Fruit fly (Drosophila melanogaster) whole organism, embryonic: ENCODE measurements around the gene mRpL49.

Source experiments
- CG10366 ChIP-seq: fragments of 200-800 bp; sonication (Bioruptor generic); IDR thresholded peaks from 2 replicates; pipeline ENCODE4 v1.3.6; 2022; ENCODE audit warnings: missing biosample characterization, missing genetic modification characterization
- CG11247 ChIP-seq: fragments of 200-800 bp; sonication (Bioruptor generic); IDR thresholded peaks from 2 replicates; pipeline ENCODE4 v1.3.6; 2022; ENCODE audit warnings: missing biosample characterization, missing genetic modification characterization
- CG14441 ChIP-seq: fragments of 200-800 bp; sonication (Bioruptor generic); IDR thresholded peaks from 2 replicates; pipeline ENCODE4 v1.3.6; 2022; ENCODE audit warnings: missing biosample characterization, missing genetic modification characterization
- CG14667 ChIP-seq: fragments of 200-800 bp; sonication (Bioruptor generic); IDR thresholded peaks from 2 replicates; pipeline ENCODE4 v1.3.6; 2022; ENCODE audit warnings: missing biosample characterization, missing genetic modification characterization
- CG1602 ChIP-seq: fragments of 200-800 bp; sonication (Bioruptor generic); optimal IDR thresholded peaks from 3 replicates; lab custom pipeline; 2016; ENCODE audit warnings: missing biosample characterization, missing genetic modification characterization
- CG18599 ChIP-seq: fragments of 200-800 bp; sonication (Bioruptor generic); optimal IDR thresholded peaks from 3 replicates; lab custom pipeline; 2017; ENCODE audit warnings: missing biosample characterization, missing genetic modification characterization, mild to moderate bottlenecking, moderate library complexity, missing genetic modification reagents
- CG3065 ChIP-seq: fragments of 200-800 bp; sonication (Bioruptor generic); optimal IDR thresholded peaks from 2 replicates; lab custom pipeline; 2016; ENCODE audit warnings: missing biosample characterization, missing genetic modification characterization
- CG31441 ChIP-seq: fragments of 200-800 bp; sonication (Bioruptor generic); IDR thresholded peaks from 2 replicates; pipeline ENCODE4 v1.3.6; 2022; ENCODE audit warnings: missing biosample characterization, missing genetic modification characterization
- CG3847 ChIP-seq: fragments of 200-800 bp; sonication (Bioruptor generic); IDR thresholded peaks from 2 replicates; pipeline ENCODE4 v1.3.6; 2022; ENCODE audit warnings: missing biosample characterization, missing genetic modification characterization
- CG42726 ChIP-seq: fragments of 200-800 bp; sonication (Bioruptor generic); IDR thresholded peaks from 2 replicates; pipeline ENCODE4 v1.3.6; 2022; ENCODE audit warnings: missing biosample characterization, missing genetic modification characterization; ENCODE audit not compliant: partially characterized antibody
- CG4424 ChIP-seq: fragments of 200-800 bp; sonication (Bioruptor generic); optimal IDR thresholded peaks from 3 replicates; lab custom pipeline; 2016; ENCODE audit warnings: missing biosample characterization, missing genetic modification characterization
- CG4820 ChIP-seq: fragments of 200-800 bp; sonication (Bioruptor generic); optimal IDR thresholded peaks from 3 replicates; lab custom pipeline; 2016; ENCODE audit warnings: missing biosample characterization, missing genetic modification characterization
- CG5180 ChIP-seq: fragments of 200-800 bp; sonication (Bioruptor generic); optimal IDR thresholded peaks from 3 replicates; lab custom pipeline; 2017; ENCODE audit warnings: missing biosample characterization, missing genetic modification characterization, mild to moderate bottlenecking, moderate library complexity, missing genetic modification reagents
- CG5953 ChIP-seq: fragments of 200-800 bp; sonication (Bioruptor generic); IDR thresholded peaks from 2 replicates; pipeline ENCODE4 v1.3.6; 2022; ENCODE audit warnings: missing biosample characterization, missing genetic modification characterization
- CG6854 ChIP-seq: fragments of 200-800 bp; sonication (Bioruptor generic); optimal IDR thresholded peaks from 3 replicates; lab custom pipeline; 2017; ENCODE audit warnings: missing biosample characterization, mild to moderate bottlenecking, missing genetic modification characterization
- CG8281 ChIP-seq: fragments of 200-800 bp; sonication (Bioruptor generic); optimal IDR thresholded peaks from 2 replicates; lab custom pipeline; 2018; ENCODE audit warnings: missing biosample characterization, mild to moderate bottlenecking, missing genetic modification characterization, moderate library complexity
- Camta ChIP-seq: fragments of 200-800 bp; sonication (Bioruptor generic); optimal IDR thresholded peaks from 2 replicates; lab custom pipeline; 2016; ENCODE audit warnings: missing biosample characterization, missing genetic modification characterization
- D ChIP-seq, 2 experiments: fragments of 200-800 bp in 1 of 2; fragments of >200 bp in 1 of 2; sonication (Bioruptor generic) in 1 of 2; optimal IDR thresholded peaks; 2 replicates in 1 of 2; 3 replicates in 1 of 2; lab custom pipeline; 2017; ENCODE audit warnings: mild to moderate bottlenecking in 1 of 2, missing biosample characterization in 1 of 2, missing genetic modification characterization in 1 of 2, missing genetic modification reagents in 1 of 2
- Dfd ChIP-seq, 2 experiments: fragments of >200 bp; optimal IDR thresholded peaks; 2 replicates each; lab custom pipeline; 2017; ENCODE audit warnings: missing biosample characterization in 2 of 2, missing genetic modification characterization in 2 of 2
- ERR ChIP-seq: fragments of 200-800 bp; sonication (Bioruptor generic); optimal IDR thresholded peaks from 2 replicates; lab custom pipeline; 2016; ENCODE audit warnings: missing biosample characterization, missing genetic modification characterization
- HLH54F ChIP-seq: fragments of 200-800 bp; sonication (Bioruptor generic); optimal IDR thresholded peaks from 3 replicates; lab custom pipeline; 2016; ENCODE audit warnings: missing biosample characterization, missing genetic modification characterization
- Hand ChIP-seq: fragments of 200-800 bp; sonication (Bioruptor generic); optimal IDR thresholded peaks from 2 replicates; lab custom pipeline; 2017; ENCODE audit warnings: mild to moderate bottlenecking, missing biosample characterization, missing genetic modification reagents, missing genetic modification characterization
- Hey ChIP-seq: fragments of 200-800 bp; sonication (Bioruptor generic); optimal IDR thresholded peaks from 3 replicates; lab custom pipeline; 2018; ENCODE audit warnings: missing biosample characterization, mild to moderate bottlenecking, missing genetic modification characterization
- Hsf ChIP-seq: fragments of 200-800 bp; sonication (Bioruptor generic); optimal IDR thresholded peaks from 3 replicates; lab custom pipeline; 2016; ENCODE audit warnings: missing biosample characterization, missing genetic modification characterization
- Kr ChIP-seq: fragments of 200-800 bp; sonication (Bioruptor generic); optimal IDR thresholded peaks from 2 replicates; lab custom pipeline; 2017; ENCODE audit warnings: missing biosample characterization, mild to moderate bottlenecking, missing genetic modification characterization
- Mes4 ChIP-seq: fragments of 200-800 bp; sonication (Bioruptor generic); optimal IDR thresholded peaks from 2 replicates; lab custom pipeline; 2016; ENCODE audit warnings: missing biosample characterization, missing genetic modification characterization
- NC2α ChIP-seq: fragments of 200-800 bp; sonication (Bioruptor generic); optimal IDR thresholded peaks from 2 replicates; lab custom pipeline; 2016; ENCODE audit warnings: missing biosample characterization, missing genetic modification characterization
- Ravus ChIP-seq: fragments of 200-800 bp; sonication (Bioruptor generic); IDR thresholded peaks from 2 replicates; pipeline ENCODE4 v1.3.6; 2022; ENCODE audit warnings: missing biosample characterization, missing genetic modification characterization
- Ssrp ChIP-seq: fragments of 200-800 bp; sonication (Bioruptor generic); optimal IDR thresholded peaks from 2 replicates; lab custom pipeline; 2018; ENCODE audit warnings: missing biosample characterization, mild to moderate bottlenecking, missing genetic modification characterization, moderate library complexity
- az2 ChIP-seq: fragments of 200-800 bp; sonication (Bioruptor generic); optimal IDR thresholded peaks from 3 replicates; lab custom pipeline; 2016; ENCODE audit warnings: missing biosample characterization, missing genetic modification characterization
- bab2 ChIP-seq: fragments of 200-800 bp; sonication (Bioruptor generic); optimal IDR thresholded peaks from 2 replicates; lab custom pipeline; 2016; ENCODE audit warnings: missing biosample characterization, missing genetic modification characterization
- bowl ChIP-seq: fragments of 200-800 bp; sonication (Bioruptor generic); IDR thresholded peaks from 2 replicates; pipeline ENCODE4 v1.3.6; 2022; ENCODE audit warnings: missing biosample characterization, missing genetic modification characterization
- cato ChIP-seq: fragments of 200-800 bp; sonication (Bioruptor generic); optimal IDR thresholded peaks from 2 replicates; lab custom pipeline; 2016; ENCODE audit warnings: missing biosample characterization, missing genetic modification characterization, borderline replicate concordance
- crol ChIP-seq: fragments of 200-800 bp; sonication (Bioruptor generic); IDR thresholded peaks from 2 replicates; pipeline ENCODE4 v1.3.6; 2022; ENCODE audit warnings: missing biosample characterization, missing genetic modification characterization
- eve ChIP-seq, 2 experiments: fragments of >200 bp; optimal IDR thresholded peaks; 2 replicates each; lab custom pipeline; 2017; ENCODE audit warnings: missing biosample characterization in 2 of 2, missing genetic modification characterization in 2 of 2
- gro ChIP-seq: fragments of 200-800 bp; sonication (Bioruptor generic); optimal IDR thresholded peaks from 2 replicates; lab custom pipeline; 2016; ENCODE audit warnings: missing biosample characterization, missing genetic modification characterization
- hkb ChIP-seq, 2 experiments: fragments of 200-800 bp in 1 of 2; fragments of >200 bp in 1 of 2; sonication (Bioruptor generic) in 1 of 2; IDR thresholded peaks in 1 of 2; optimal IDR thresholded peaks in 1 of 2; 2 replicates each; pipeline versions ENCODE4 v1.3.6 to Lab custom; 2017 to 2022; ENCODE audit warnings: missing biosample characterization in 1 of 2, missing genetic modification characterization in 1 of 2
- jigr1 ChIP-seq: fragments of 200-800 bp; sonication (Bioruptor generic); IDR thresholded peaks from 3 replicates; pipeline ENCODE4 v1.3.6; 2022; ENCODE audit warnings: missing biosample characterization, missing genetic modification characterization
- kah ChIP-seq: fragments of 200-800 bp; sonication (Bioruptor generic); optimal IDR thresholded peaks from 2 replicates; lab custom pipeline; 2018; ENCODE audit warnings: missing biosample characterization, mild to moderate bottlenecking, missing genetic modification characterization
- nerfin-1 ChIP-seq: fragments of 200-800 bp; sonication (Bioruptor generic); optimal IDR thresholded peaks from 3 replicates; lab custom pipeline; 2019; ENCODE audit warnings: missing biosample characterization, mild to moderate bottlenecking, missing genetic modification characterization, moderate library complexity
- nmo ChIP-seq: fragments of 200-800 bp; sonication (Bioruptor generic); optimal IDR thresholded peaks from 2 replicates; lab custom pipeline; 2018; ENCODE audit warnings: missing biosample characterization, mild to moderate bottlenecking, missing genetic modification characterization, moderate library complexity
- prd ChIP-seq, 3 experiments: fragments of >200 bp in 2 of 3; fragments of 200-800 bp in 1 of 3; sonication (Bioruptor generic) in 1 of 3; optimal IDR thresholded peaks in 2 of 3; IDR thresholded peaks in 1 of 3; 2 replicates in 2 of 3; 3 replicates in 1 of 3; pipeline versions ENCODE4 v1.3.6 to Lab custom; 2017 to 2022; ENCODE audit warnings: missing biosample characterization in 1 of 3, missing genetic modification characterization in 1 of 3
- sim ChIP-seq: fragments of 200-800 bp; sonication (Bioruptor generic); IDR thresholded peaks from 2 replicates; pipeline ENCODE4 v1.3.6; 2022; ENCODE audit warnings: missing biosample characterization, missing genetic modification characterization
- tap ChIP-seq: fragments of 200-800 bp; optimal IDR thresholded peaks from 3 replicates; lab custom pipeline; 2019; ENCODE audit warnings: missing biosample characterization, mild to moderate bottlenecking, missing genetic modification characterization, moderate library complexity
- unpg ChIP-seq: fragments of 200-800 bp; sonication (Bioruptor generic); optimal IDR thresholded peaks from 3 replicates; lab custom pipeline; 2018; ENCODE audit warnings: missing biosample characterization, mild to moderate bottlenecking, missing genetic modification characterization, moderate library complexity
- z ChIP-seq: fragments of 200-800 bp; sonication (Bioruptor generic); IDR thresholded peaks from 3 replicates; pipeline ENCODE4 v1.3.6; 2022; ENCODE audit warnings: missing biosample characterization, missing genetic modification characterization

mRpL49 gene

dm6 chrX:12889075-12889474, 17.8 kb upstream of the mRpL49 start (continued):
- peak; percentile 47 for TF ChIP-seq CG31441
- TF ChIP-seq D (optimal IDR thresholded peaks at IDR 0.05; lab: Kevin White, UChicago), result no peak
- peak; percentile 28 for TF ChIP-seq D (GFP tag; optimal IDR thresholded peaks at IDR 0.05; lab: Kevin White, UChicago)
- peak; percentile 49 for TF ChIP-seq CG18599 (GFP tag; lab: Kevin White, UChicago)
- TF ChIP-seq ERR, result no peak
- TF ChIP-seq prd (optimal IDR thresholded peaks at IDR 0.05; lab: Kevin White, UChicago), result no peak
- TF ChIP-seq prd (GFP tag; IDR thresholded peaks at IDR 0.05; lab: Robert Waterston, UW), result no peak
- TF ChIP-seq Ravus (GFP tag; lab: Robert Waterston, UW), result no peak
- no peak for TF ChIP-seq Camta (GFP tag; lab: Kevin White, UChicago)
- TF ChIP-seq crol (GFP tag; lab: Robert Waterston, UW), result no peak
- TF ChIP-seq Mes4 (GFP tag; lab: Kevin White, UChicago), result no peak
- no peak for TF ChIP-seq HLH54F (GFP tag; lab: Kevin White, UChicago)
- no peak for TF ChIP-seq Hand (GFP tag; lab: Kevin White, UChicago)
- no peak for TF ChIP-seq Ssrp (tag; lab: Kevin White, UChicago)
- TF ChIP-seq CG10366 (GFP tag; lab: Robert Waterston, UW), result no peak
- no peak for TF ChIP-seq jigr1 (GFP tag; lab: Robert Waterston, UW)
- TF ChIP-seq CG3065 (GFP tag; lab: Kevin White, UChicago), result no peak
- TF ChIP-seq CG3847 (GFP tag; lab: Robert Waterston, UW), result no peak
- TF ChIP-seq CG1602 (GFP tag; lab: Kevin White, UChicago), result no peak
- TF ChIP-seq CG11247 (GFP tag; lab: Robert Waterston, UW), result no peak
- TF ChIP-seq bowl (GFP tag; lab: Robert Waterston, UW), result no peak
- no peak for TF ChIP-seq sim (GFP tag; lab: Robert Waterston, UW)
- peak; percentile 41 for TF ChIP-seq nerfin-1 (tag; lab: Kevin White, UChicago)
- TF ChIP-seq CG6854, result no peak
- no peak for TF ChIP-seq az2 (GFP tag; lab: Kevin White, UChicago)
- peak; percentile 9 for TF ChIP-seq bab2
- TF ChIP-seq CG4820, result no peak
- TF ChIP-seq kah (GFP tag; lab: Kevin White, UChicago), result no peak
- peak; percentile 21 for TF ChIP-seq CG5180 (GFP tag; lab: Kevin White, UChicago)
- TF ChIP-seq CG14667 (GFP tag; lab: Robert Waterston, UW), result no peak
- TF ChIP-seq CG14441 (GFP tag; lab: Robert Waterston, UW), result no peak
- TF ChIP-seq Hey, result no peak
- no peak for TF ChIP-seq NC2α (GFP tag; lab: Kevin White, UChicago)
- TF ChIP-seq Kr, result no peak
- TF ChIP-seq tap, result no peak
- no peak for TF ChIP-seq nmo (GFP tag; lab: Kevin White, UChicago)
- no peak for TF ChIP-seq z
- no peak for TF ChIP-seq CG42726
- TF ChIP-seq unpg (GFP tag; lab: Kevin White, UChicago), result peak; percentile 18
- TF ChIP-seq eve (GFP tag; optimal IDR thresholded peaks at IDR 0.05; lab: Kevin White, UChicago), result no peak
- no peak for TF ChIP-seq cato
- no peak for TF ChIP-seq Hsf
- no peak for TF ChIP-seq CG5953 (GFP tag; lab: Robert Waterston, UW)
- TF ChIP-seq CG4424 (GFP tag; lab: Kevin White, UChicago), result no peak
- TF ChIP-seq hkb (optimal IDR thresholded peaks at IDR 0.05; lab: Kevin White, UChicago), result no peak
- 0 out of 2 replicates have a peak, but pooled peaks have one; percentile 19 for TF ChIP-seq hkb (GFP tag; IDR thresholded peaks at IDR 0.05; lab: Robert Waterston, UW)
- TF ChIP-seq CG8281 (tag; lab: Kevin White, UChicago), result no peak
- TF ChIP-seq Dfd (GFP tag; optimal IDR thresholded peaks at IDR 0.05; lab: Kevin White, UChicago), result no peak
- no peak for TF ChIP-seq gro (GFP tag; lab: Kevin White, UChicago)
